Fruit fly (Drosophila melanogaster): Measurements from ENCODE around the gene Pak3.

Pak3 gene

DNA sequence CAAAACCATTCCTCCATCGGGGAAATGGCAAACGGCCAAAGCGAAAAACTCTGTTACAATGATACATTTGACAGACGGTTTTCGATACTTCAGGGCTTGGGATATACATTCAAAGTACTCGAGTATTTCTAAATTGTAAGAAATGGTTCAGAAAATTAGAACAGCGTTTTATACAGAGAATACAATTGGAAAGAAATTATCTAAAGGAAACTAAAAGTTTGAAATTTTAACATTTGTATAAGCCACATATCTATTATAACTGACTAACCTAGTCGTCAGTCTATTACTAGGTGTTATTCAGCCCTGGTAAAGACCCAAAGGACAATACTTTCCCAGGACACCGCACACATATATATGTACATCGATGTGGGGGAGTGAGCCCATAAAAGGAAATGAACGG lies 22.9 kb upstream of the Pak3 start (continued):
- TF ChIP-seq CG6791 (GFP tag; IDR thresholded peaks at IDR 0.05; ENCODE audit: partially characterized antibody) (no peak), hth (optimal IDR thresholded peaks at IDR 0.05) (no peak), chn (GFP tag; optimal IDR thresholded peaks at IDR 0.05) (no peak), gcm (GFP tag; optimal IDR thresholded peaks at IDR 0.05) (no peak), Opbp (GFP tag; IDR thresholded peaks at IDR 0.05; ENCODE audit: partially characterized antibody) (no peak), CG9609 (GFP tag; optimal IDR thresholded peaks at IDR 0.05) (no peak), CG10959 (GFP tag; IDR thresholded peaks at IDR 0.05) (no peak), HmgD (GFP tag; optimal IDR thresholded peaks at IDR 0.05) (no peak), Hmr (GFP tag; optimal IDR thresholded peaks at IDR 0.05) (peak; percentile 69), CG18619 (GFP tag; optimal IDR thresholded peaks at IDR 0.05) (no peak), wor (GFP tag; IDR thresholded peaks at IDR 0.05) (no peak), CG6683 (GFP tag; optimal IDR thresholded peaks at IDR 0.05) (peak; percentile 1), Elba2 (GFP tag; optimal IDR thresholded peaks at IDR 0.05) (no peak), lab (GFP tag; optimal IDR thresholded peaks at IDR 0.05) (peak; percentile 68), al (GFP tag; IDR thresholded peaks at IDR 0.05) (no peak), CG15514 (GFP tag; optimal IDR thresholded peaks at IDR 0.05) (no peak), CG6254 (GFP tag; optimal IDR thresholded peaks at IDR 0.05) (no peak), Xbp1 (GFP tag; optimal IDR thresholded peaks at IDR 0.05) (peak; percentile 7), Taf1 (GFP tag; IDR thresholded peaks at IDR 0.05) (no peak), grn (GFP tag; optimal IDR thresholded peaks at IDR 0.05) (no peak), CG9727 (GFP tag; optimal IDR thresholded peaks at IDR 0.05) (peak; percentile 31), CG16815 (GFP tag; optimal IDR thresholded peaks at IDR 0.05) (no peak), CG3847 (GFP tag; IDR thresholded peaks at IDR 0.05) (no peak), cg (GFP tag; optimal IDR thresholded peaks at IDR 0.05) (no peak), prd (optimal IDR thresholded peaks at IDR 0.05) (no peak), prd (GFP tag; IDR thresholded peaks at IDR 0.05) (peak; percentile 19; the same call in 1 of the 3 replicates), gsb (GFP tag; IDR thresholded peaks at IDR 0.05) (no peak), CG12155 (GFP tag; optimal IDR thresholded peaks at IDR 0.05) (peak; percentile 7), ftz-f1 (GFP tag; optimal IDR thresholded peaks at IDR 0.05) (no peak), Dip3 (GFP tag; optimal IDR thresholded peaks at IDR 0.05) (no peak), CG33213 (GFP tag; optimal IDR thresholded peaks at IDR 0.05) (no peak), CG6689 (GFP tag; IDR thresholded peaks at IDR 0.05) (peak; percentile 36; the same call in 1 of the 2 replicates), rib (GFP tag; IDR thresholded peaks at IDR 0.05) (no peak), lbe (GFP tag; optimal IDR thresholded peaks at IDR 0.05) (no peak), sens (GFP tag) (peak; percentile 83), ap (GFP tag; IDR thresholded peaks at IDR 0.05) (no peak), CG15011 (GFP tag; optimal IDR thresholded peaks at IDR 0.05) (no peak), chinmo (GFP tag; IDR thresholded peaks at IDR 0.05; ENCODE audit: partially characterized antibody) (no peak), Bteb2 (GFP tag; optimal IDR thresholded peaks at IDR 0.05) (no peak), CG10565 (GFP tag; optimal IDR thresholded peaks at IDR 0.05) (no peak), dm (GFP tag; optimal IDR thresholded peaks at IDR 0.05) (no peak), Bgb (GFP tag; IDR thresholded peaks at IDR 0.05; ENCODE audit: partially characterized antibody) (no peak), CG2120 (GFP tag; optimal IDR thresholded peaks at IDR 0.05) (peak; percentile 58), CG8359 (GFP tag; optimal IDR thresholded peaks at IDR 0.05; ENCODE audit: borderline replicate concordance) (no peak), CG6813 (GFP tag; optimal IDR thresholded peaks at IDR 0.05) (peak; percentile 15), Kr (GFP tag; optimal IDR thresholded peaks at IDR 0.05) (no peak), chif (GFP tag; optimal IDR thresholded peaks at IDR 0.05) (no peak), Scr (GFP tag; IDR thresholded peaks at IDR 0.05; ENCODE audit: partially characterized antibody) (no peak), CG5245 (GFP tag; optimal IDR thresholded peaks at IDR 0.05) (no peak), bbx (GFP tag; IDR thresholded peaks at IDR 0.05; ENCODE audit: partially characterized antibody) (no peak), Hmx (GFP tag; optimal IDR thresholded peaks at IDR 0.05) (no peak)
